Worm (Caenorhabditis elegans) whole organism, L1 larva: ENCODE results near the gene F59A6.4.

ENCODE experiments used
- C04F5.9 ChIP-seq: sonication (generic microtip); optimal IDR thresholded peaks from 2 replicates; lab custom pipeline; 2016; ENCODE audit warnings: missing genetic modification characterization, missing compliant biosample characterization
- C34B4.2 ChIP-seq: sonication (generic microtip); optimal IDR thresholded peaks from 2 replicates; lab custom pipeline; 2017; ENCODE audit warnings: mild to moderate bottlenecking, missing genetic modification characterization, missing compliant biosample characterization
- F16B12.6 ChIP-seq: fragments of 150-350 bp; optimal IDR thresholded peaks from 2 replicates; lab custom pipeline; 2014; ENCODE audit warnings: missing biosample characterization, missing genetic modification characterization
- Y116A8C.19 ChIP-seq: sonication (generic microtip); optimal IDR thresholded peaks from 2 replicates; lab custom pipeline; 2016; ENCODE audit warnings: missing compliant biosample characterization, missing genetic modification characterization, borderline replicate concordance
- aha-1 ChIP-seq: fragments of 150-350 bp; optimal IDR thresholded peaks from 2 replicates; lab custom pipeline; 2014; ENCODE audit warnings: missing biosample characterization, missing genetic modification characterization
- ama-1 ChIP-seq: fragments of 150-350 bp; optimal IDR thresholded peaks from 2 replicates; lab custom pipeline; 2014
- blmp-1 ChIP-seq: fragments of 150-350 bp; optimal IDR thresholded peaks from 2 replicates; lab custom pipeline; 2014; ENCODE audit warnings: missing biosample characterization, missing genetic modification characterization
- ceh-8 ChIP-seq: fragments of 200-800 bp; sonication (Bioruptor generic); optimal IDR thresholded peaks from 2 replicates; lab custom pipeline; 2018; ENCODE audit warnings: mild to moderate bottlenecking, missing genetic modification characterization, moderate library complexity, missing compliant biosample characterization
- ceh-88 ChIP-seq: fragments of 200-800 bp; sonication (Bioruptor generic); IDR thresholded peaks from 2 replicates; pipeline ENCODE4 v1.3.6; 2022; ENCODE audit warnings: missing genetic modification characterization, missing compliant biosample characterization
- ceh-90 ChIP-seq: sonication (generic microtip); optimal IDR thresholded peaks from 2 replicates; lab custom pipeline; 2016; ENCODE audit warnings: missing genetic modification characterization, missing compliant biosample characterization
- dpl-1 ChIP-seq, 3 experiments: fragments of 150-350 bp in 2 of 3; sonication (generic microtip) in 1 of 3; optimal IDR thresholded peaks; 2 replicates each; lab custom pipeline; 2014 to 2017; ENCODE audit warnings: missing biosample characterization in 3 of 3, missing genetic modification characterization in 3 of 3, missing genetic modification reagents in 3 of 3
- efl-1 ChIP-seq, 4 experiments: fragments of 150-350 bp; optimal IDR thresholded peaks in 3 of 4; peaks in 1 of 4; 1 replicate in 1 of 4; 2 replicates in 3 of 4; lab custom pipeline; 2014; ENCODE audit warnings: missing biosample characterization in 2 of 4, missing genetic modification characterization in 2 of 4, missing genetic modification reagents in 2 of 4
- elt-2 ChIP-seq: sonication (generic microtip); optimal IDR thresholded peaks from 2 replicates; lab custom pipeline; 2016; ENCODE audit warnings: missing genetic modification characterization, mild to moderate bottlenecking, inconsistent platforms, missing compliant biosample characterization, missing genetic modification reagents
- elt-3 ChIP-seq, 6 experiments: fragments of 150-350 bp in 1 of 6; sonication (generic microtip); optimal IDR thresholded peaks; 2 replicates each; lab custom pipeline; 2017 to 2018; ENCODE audit warnings: missing biosample characterization in 6 of 6, missing genetic modification characterization in 6 of 6, inconsistent platforms in 1 of 6
- ets-5 ChIP-seq: fragments of 200-800 bp; sonication (Bioruptor generic); IDR thresholded peaks from 2 replicates; pipeline ENCODE4 v1.3.6; 2022; ENCODE audit warnings: missing genetic modification characterization, missing compliant biosample characterization
- fkh-4 ChIP-seq: sonication (generic microtip); optimal IDR thresholded peaks from 2 replicates; lab custom pipeline; 2016; ENCODE audit warnings: missing compliant biosample characterization, missing genetic modification characterization, borderline replicate concordance
- fos-1 ChIP-seq: fragments of 150-350 bp; optimal IDR thresholded peaks from 2 replicates; lab custom pipeline; 2014; ENCODE audit warnings: missing biosample characterization, missing genetic modification characterization
- grh-1 ChIP-seq: fragments of 200-800 bp; sonication (Bioruptor generic); IDR thresholded peaks from 2 replicates; pipeline ENCODE4 v1.3.6; 2022; ENCODE audit warnings: missing genetic modification reagents, missing genetic modification characterization, missing compliant biosample characterization
- hlh-17 ChIP-seq: fragments of 200-800 bp; sonication (Bioruptor generic); optimal IDR thresholded peaks from 2 replicates; lab custom pipeline; 2018; ENCODE audit warnings: missing genetic modification characterization, mild to moderate bottlenecking, missing compliant biosample characterization, moderate library complexity, borderline replicate concordance
- hlh-4 ChIP-seq: sonication (generic microtip); optimal IDR thresholded peaks from 2 replicates; lab custom pipeline; 2016; ENCODE audit warnings: mild to moderate bottlenecking, missing genetic modification characterization, missing compliant biosample characterization
- hpl-2 ChIP-seq: fragments of 150-350 bp; optimal IDR thresholded peaks from 2 replicates; lab custom pipeline; 2014; ENCODE audit warnings: missing biosample characterization, missing genetic modification reagents, missing genetic modification characterization
- isw-1 ChIP-seq: fragments of 200-800 bp; sonication (Bioruptor generic); IDR thresholded peaks from 2 replicates; pipeline ENCODE4 v1.3.6; 2022; ENCODE audit warnings: missing genetic modification characterization, missing compliant biosample characterization
- lin-14 ChIP-seq: fragments of 200-800 bp; sonication (Bioruptor generic); optimal IDR thresholded peaks from 2 replicates; lab custom pipeline; 2018; ENCODE audit warnings: mild to moderate bottlenecking, missing genetic modification characterization, moderate library complexity, missing compliant biosample characterization
- lin-15B ChIP-seq: fragments of 150-350 bp; sonication (generic microtip); optimal IDR thresholded peaks from 3 replicates; lab custom pipeline; 2014; ENCODE audit warnings: missing biosample characterization, missing genetic modification characterization
- lin-35 ChIP-seq, 2 experiments: fragments of 150-350 bp; optimal IDR thresholded peaks; 2 replicates each; lab custom pipeline; 2014; ENCODE audit warnings: missing biosample characterization in 2 of 2, missing genetic modification characterization in 2 of 2, missing genetic modification reagents in 2 of 2
- lin-39 ChIP-seq: fragments of 150-350 bp; optimal IDR thresholded peaks from 2 replicates; lab custom pipeline; 2014; ENCODE audit warnings: missing biosample characterization, missing genetic modification reagents, missing genetic modification characterization
- lsy-2 ChIP-seq, 2 experiments: fragments of 150-350 bp; optimal IDR thresholded peaks; 2 replicates each; lab custom pipeline; 2014; ENCODE audit warnings: missing biosample characterization in 2 of 2, missing genetic modification characterization in 2 of 2
- nhr-12 ChIP-seq: sonication (generic microtip); optimal IDR thresholded peaks from 2 replicates; lab custom pipeline; 2017; ENCODE audit warnings: missing biosample characterization, missing genetic modification characterization
- nhr-19 ChIP-seq: fragments of 200-800 bp; sonication (Bioruptor generic); conservative IDR thresholded peaks from 2 replicates; pipeline ENCODE4 v1.3.6; 2022; ENCODE audit warnings: missing genetic modification characterization, missing compliant biosample characterization
- nhr-20 ChIP-seq: sonication (generic microtip); optimal IDR thresholded peaks from 2 replicates; lab custom pipeline; 2016; ENCODE audit warnings: mild to moderate bottlenecking, missing genetic modification characterization, missing compliant biosample characterization
- nhr-71 ChIP-seq: sonication (generic microtip); optimal IDR thresholded peaks from 2 replicates; lab custom pipeline; 2016; ENCODE audit warnings: mild to moderate bottlenecking, missing genetic modification characterization, moderate library complexity, missing compliant biosample characterization
- nhr-76 ChIP-seq: sonication (generic microtip); optimal IDR thresholded peaks from 2 replicates; lab custom pipeline; 2017; ENCODE audit warnings: missing biosample characterization, missing genetic modification characterization
- nhr-77 ChIP-seq: fragments of 150-350 bp; optimal IDR thresholded peaks from 2 replicates; lab custom pipeline; 2014; ENCODE audit warnings: missing biosample characterization, missing genetic modification characterization
- pax-3 ChIP-seq: fragments of 200-800 bp; sonication (Bioruptor generic); optimal IDR thresholded peaks from 2 replicates; lab custom pipeline; 2018; ENCODE audit warnings: mild to moderate bottlenecking, missing genetic modification characterization, moderate library complexity, missing compliant biosample characterization
- pqm-1 ChIP-seq: sonication (generic microtip); optimal IDR thresholded peaks from 3 replicates; lab custom pipeline; 2017; ENCODE audit warnings: missing biosample characterization, missing genetic modification characterization
- rnt-1 ChIP-seq: sonication (generic microtip); optimal IDR thresholded peaks from 2 replicates; lab custom pipeline; 2016; ENCODE audit warnings: mild to moderate bottlenecking, missing genetic modification characterization, moderate library complexity, missing compliant biosample characterization
- sptf-1 ChIP-seq: fragments of 150-350 bp; optimal IDR thresholded peaks from 2 replicates; lab custom pipeline; 2014; ENCODE audit warnings: missing biosample characterization, missing genetic modification characterization
- swsn-7 ChIP-seq: sonication (generic microtip); optimal IDR thresholded peaks from 2 replicates; lab custom pipeline; 2016; ENCODE audit warnings: missing genetic modification characterization, missing compliant biosample characterization
- unc-30 ChIP-seq: sonication (generic microtip); optimal IDR thresholded peaks from 2 replicates; lab custom pipeline; 2017; ENCODE audit warnings: missing biosample characterization, missing genetic modification characterization
- unc-86 ChIP-seq: sonication (generic microtip); optimal IDR thresholded peaks from 2 replicates; lab custom pipeline; 2016; ENCODE audit warnings: missing genetic modification characterization, missing compliant biosample characterization
- xbp-1 ChIP-seq: sonication (generic microtip); optimal IDR thresholded peaks from 2 replicates; lab custom pipeline; 2016; ENCODE audit warnings: missing genetic modification characterization, missing compliant biosample characterization
- zag-1 ChIP-seq: fragments of 150-350 bp; optimal IDR thresholded peaks from 2 replicates; lab custom pipeline; 2014; ENCODE audit warnings: missing biosample characterization, missing genetic modification characterization
- zip-4 ChIP-seq: fragments of 200-800 bp; sonication (Bioruptor generic); optimal IDR thresholded peaks from 2 replicates; lab custom pipeline; 2018; ENCODE audit warnings: mild to moderate bottlenecking, missing genetic modification characterization, moderate library complexity, missing compliant biosample characterization
- ztf-4 ChIP-seq: fragments of 150-350 bp; optimal IDR thresholded peaks from 2 replicates; lab custom pipeline; 2014; ENCODE audit warnings: missing biosample characterization, missing genetic modification characterization

The F59A6.4 gene

DNA sequence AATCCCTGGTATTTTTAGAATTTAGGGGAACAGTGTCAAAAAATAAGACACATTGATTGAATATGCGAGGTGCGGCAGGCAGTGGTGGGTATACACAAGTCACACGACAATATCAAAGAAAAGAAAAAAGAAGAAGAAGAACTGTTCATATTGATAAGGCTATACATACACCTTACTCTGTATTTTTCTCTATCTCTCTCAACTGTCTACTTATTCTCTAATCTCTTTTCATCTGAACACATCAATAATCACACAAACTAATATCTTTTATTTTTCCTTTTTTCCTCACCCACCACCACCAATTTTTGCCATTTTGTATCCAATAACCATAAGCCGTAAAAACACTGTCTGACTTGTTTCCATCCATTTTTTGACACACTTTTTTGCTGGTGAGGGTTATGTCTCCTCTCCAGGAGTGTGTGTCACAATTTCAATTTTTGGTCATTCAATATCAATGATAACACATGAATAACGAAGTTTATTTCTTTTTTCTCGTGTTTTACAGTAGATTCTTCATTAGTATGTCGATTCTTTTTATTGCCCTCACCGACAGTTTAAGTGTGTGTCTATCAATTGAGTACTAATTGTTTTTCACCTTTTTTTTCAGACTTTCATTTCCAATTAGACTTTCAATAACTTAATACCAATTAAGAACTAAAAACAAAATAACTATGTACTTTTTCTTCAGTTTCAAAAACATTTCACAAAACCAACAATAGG lies 14.7 kb downstream of the F59A6.4 start (continued):
- peak; percentile 20 for TF ChIP-seq pqm-1 (tag; lab: Kevin White, UChicago)
- no peak for TF ChIP-seq ztf-4 (tag; lab: Kevin White, UChicago)
- TF ChIP-seq elt-2 = peak; percentile 96

DNA sequence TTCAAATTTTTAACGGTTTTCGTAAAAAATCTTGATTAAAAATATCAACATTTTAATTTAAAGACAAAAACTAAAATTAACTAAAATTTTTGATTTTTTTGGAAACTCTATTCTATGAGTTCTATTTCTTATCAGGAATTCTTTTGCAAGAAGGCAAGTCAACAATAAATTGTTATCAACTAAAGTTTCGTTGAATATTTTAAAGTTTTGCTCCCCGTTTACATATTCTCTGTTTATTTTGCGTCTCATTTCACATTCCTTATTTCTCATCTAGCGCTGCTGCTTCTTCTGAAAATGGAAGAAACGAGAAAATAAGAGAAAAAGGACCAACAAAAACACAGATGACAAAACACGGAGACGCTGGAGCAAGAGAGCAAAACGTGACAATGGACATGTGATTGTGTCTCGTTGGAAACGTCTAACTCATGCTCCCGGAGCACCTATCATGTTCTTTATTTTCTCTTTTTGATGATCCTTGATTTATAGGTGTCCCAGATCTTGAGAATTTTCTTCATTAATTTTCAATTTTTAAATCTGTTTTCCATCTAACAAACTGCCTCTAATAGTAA lies 15.7 kb downstream of the F59A6.4 start:
- TF ChIP-seq sptf-1 (no peak), nhr-12 (tag; lab: Kevin White, UChicago) (no peak), dpl-1 (GFP tag; optimal IDR thresholded peaks at IDR 0.05; lab: Kevin White, UChicago) (no peak), elt-2 (peak; percentile 88), ama-1 (no peak), lin-35 (GFP tag; optimal IDR thresholded peaks at IDR 0.05; lab: Kevin White, UChicago) (no peak), xbp-1 (tag; lab: Kevin White, UChicago) (no peak), hlh-17 (GFP tag; lab: Kevin White, UChicago) (no peak), C04F5.9 (tag; lab: Kevin White, UChicago) (no peak), lin-39 (no peak), lsy-2 (tag; optimal IDR thresholded peaks at IDR 0.05; lab: Kevin White, UChicago) (peak in 1 of 2 experiments; percentile 5), ets-5 (GFP tag; lab: Robert Waterston, UW) (no peak), lin-15B (no peak), fkh-4 (tag; lab: Kevin White, UChicago) (no peak), nhr-76 (no peak), Y116A8C.19 (tag; lab: Kevin White, UChicago) (no peak), unc-30 (tag; lab: Kevin White, UChicago) (no peak), grh-1 (GFP tag; lab: Robert Waterston, UW) (no peak), C34B4.2 (no peak), rnt-1 (tag; lab: Kevin White, UChicago) (peak; percentile 21), elt-3 (tag; optimal IDR thresholded peaks at IDR 0.05; lab: Kevin White, UChicago) (no peak), ceh-8 (no peak), aha-1 (no peak), efl-1 (optimal IDR thresholded peaks at IDR 0.05; lab: Kevin White, UChicago) (no peak), efl-1 (GFP tag; optimal IDR thresholded peaks at IDR 0.05 in 1 of 2; lab: Kevin White, UChicago) (peak in 1 of 2 experiments; percentile 62), ceh-90 (tag; lab: Kevin White, UChicago) (no peak), zip-4 (no peak), nhr-77 (tag; lab: Kevin White, UChicago) (no peak), hpl-2 (GFP tag; lab: Kevin White, UChicago) (no peak), F16B12.6 (no peak), nhr-20 (tag; lab: Kevin White, UChicago) (peak; percentile 6), lin-14 (GFP tag; lab: Kevin White, UChicago) (peak; percentile 39), nhr-71 (tag; lab: Kevin White, UChicago) (peak; percentile 29), pax-3 (tag; lab: Kevin White, UChicago) (no peak), hlh-4 (tag; lab: Kevin White, UChicago) (no peak), isw-1 (GFP tag; lab: Robert Waterston, UW) (no peak), nhr-19 (GFP tag; lab: Robert Waterston, UW) (0 out of 2 replicates have a peak, but pooled peaks have one; percentile 3)

DNA sequence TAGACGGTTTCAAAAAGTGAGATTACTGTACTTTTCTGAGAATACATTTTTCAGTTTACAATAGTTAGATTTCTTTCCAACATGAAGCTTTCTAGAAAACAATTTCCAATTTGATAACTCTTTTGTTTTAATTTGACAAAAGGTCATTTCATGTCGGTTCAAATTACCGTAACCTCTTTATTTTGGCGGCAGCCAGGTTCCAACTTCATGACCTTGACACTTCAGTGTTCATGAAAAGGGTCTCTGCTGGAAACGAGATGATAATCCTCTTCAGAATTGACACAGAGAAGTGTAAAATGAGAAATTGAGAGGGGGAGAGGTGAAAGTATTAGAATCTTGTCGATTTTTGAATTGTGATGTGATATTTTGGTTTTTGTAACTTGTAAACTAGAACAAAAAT lies 16.6 kb downstream of the F59A6.4 start:
- TF ChIP-seq unc-30 (tag; lab: Kevin White, UChicago) = no peak
- peak in 1 of 2 experiments; percentile 21 for TF ChIP-seq lsy-2 (tag; optimal IDR thresholded peaks at IDR 0.05; lab: Kevin White, UChicago)
- TF ChIP-seq lin-35 (GFP tag; optimal IDR thresholded peaks at IDR 0.05; lab: Kevin White, UChicago) = no peak
- no peak for TF ChIP-seq ets-5 (GFP tag; lab: Robert Waterston, UW)
- no peak for TF ChIP-seq hlh-17 (GFP tag; lab: Kevin White, UChicago)
- TF ChIP-seq C34B4.2 = no peak
- no peak for TF ChIP-seq xbp-1 (tag; lab: Kevin White, UChicago)
- TF ChIP-seq zip-4 = no peak
- peak; percentile 35 for TF ChIP-seq blmp-1 (tag; lab: Kevin White, UChicago)
- TF ChIP-seq zag-1 (tag; lab: Kevin White, UChicago) = no peak
- no peak for TF ChIP-seq fos-1 (tag; lab: Kevin White, UChicago)
- TF ChIP-seq hpl-2 (GFP tag; lab: Kevin White, UChicago) = no peak
- 0 out of 2 replicates have a peak, but pooled peaks have one; percentile 10 for TF ChIP-seq ceh-88 (GFP tag; lab: Robert Waterston, UW)
- TF ChIP-seq lin-14 (GFP tag; lab: Kevin White, UChicago) = peak; percentile 4
- TF ChIP-seq swsn-7 (tag; lab: Kevin White, UChicago) = no peak
- TF ChIP-seq unc-86 = no peak
- TF ChIP-seq, all 84 proteins: peak for 4
